Worm (Caenorhabditis elegans) whole organism, mixed stage, embryonic: ENCODE measurements around the gene cwn-2.

ENCODE experiments used
- bed-3 ChIP-seq: fragments of 200-800 bp; sonication (Bioruptor generic); optimal IDR thresholded peaks from 3 replicates; lab custom pipeline; 2018; ENCODE audit warnings: mild to moderate bottlenecking, missing genetic modification characterization, moderate library complexity, missing compliant biosample characterization
- blmp-1 ChIP-seq: fragments of 150-350 bp; optimal IDR thresholded peaks from 2 replicates; lab custom pipeline; 2014; ENCODE audit warnings: missing biosample characterization, missing genetic modification characterization
- ceh-39 ChIP-seq: fragments of 150-350 bp; optimal IDR thresholded peaks from 2 replicates; lab custom pipeline; 2014; ENCODE audit warnings: missing biosample characterization, missing genetic modification characterization
- ceh-43 ChIP-seq: fragments of 200-800 bp; sonication (Bioruptor generic); optimal IDR thresholded peaks from 2 replicates; lab custom pipeline; 2018; ENCODE audit warnings: mild to moderate bottlenecking, missing genetic modification characterization, moderate library complexity, missing compliant biosample characterization
- ceh-83 ChIP-seq: fragments of 200-800 bp; sonication (Bioruptor generic); optimal IDR thresholded peaks from 2 replicates; lab custom pipeline; 2018; ENCODE audit warnings: mild to moderate bottlenecking, missing genetic modification characterization, missing compliant biosample characterization
- ces-1 ChIP-seq: fragments of 150-350 bp; optimal IDR thresholded peaks from 2 replicates; lab custom pipeline; 2014; ENCODE audit warnings: missing biosample characterization, missing genetic modification reagents, missing genetic modification characterization
- cnd-1 ChIP-seq: fragments of 200-800 bp; sonication (Bioruptor generic); optimal IDR thresholded peaks from 2 replicates; lab custom pipeline; 2018; ENCODE audit warnings: mild to moderate bottlenecking, missing genetic modification characterization, missing compliant biosample characterization
- drap-1 ChIP-seq: fragments of 200-800 bp; sonication (Bioruptor generic); optimal IDR thresholded peaks from 3 replicates; lab custom pipeline; 2018; ENCODE audit warnings: mild to moderate bottlenecking, missing genetic modification characterization, missing compliant biosample characterization
- elt-3 ChIP-seq: fragments of 150-350 bp; optimal IDR thresholded peaks from 2 replicates; lab custom pipeline; 2014; ENCODE audit warnings: missing biosample characterization, missing genetic modification characterization
- flh-1 ChIP-seq: fragments of 200-800 bp; sonication (Bioruptor generic); optimal IDR thresholded peaks from 2 replicates; lab custom pipeline; 2018; ENCODE audit warnings: mild to moderate bottlenecking, missing genetic modification characterization, moderate library complexity, missing compliant biosample characterization
- ham-2 ChIP-seq: fragments of 200-800 bp; sonication (Bioruptor generic); optimal IDR thresholded peaks from 2 replicates; lab custom pipeline; 2018; ENCODE audit warnings: mild to moderate bottlenecking, missing genetic modification characterization, missing compliant biosample characterization
- hlh-1 ChIP-seq: fragments of 150-350 bp; optimal IDR thresholded peaks from 2 replicates; lab custom pipeline; 2014; ENCODE audit warnings: missing biosample characterization, missing genetic modification reagents, missing genetic modification characterization
- lin-13 ChIP-seq: fragments of 150-350 bp; optimal IDR thresholded peaks from 2 replicates; lab custom pipeline; 2014; ENCODE audit warnings: missing biosample characterization, missing genetic modification characterization
- lin-32 ChIP-seq: fragments of 200-800 bp; sonication (Bioruptor generic); optimal IDR thresholded peaks from 2 replicates; lab custom pipeline; 2018; ENCODE audit warnings: mild to moderate bottlenecking, missing genetic modification characterization, missing compliant biosample characterization
- lsy-2 ChIP-seq: fragments of 150-350 bp; optimal IDR thresholded peaks from 2 replicates; lab custom pipeline; 2014; ENCODE audit warnings: missing biosample characterization, missing genetic modification characterization
- mab-5 ChIP-seq: fragments of 150-350 bp; optimal IDR thresholded peaks from 2 replicates; lab custom pipeline; 2014; ENCODE audit warnings: missing biosample characterization, missing genetic modification characterization
- mep-1 ChIP-seq: fragments of 150-350 bp; optimal IDR thresholded peaks from 2 replicates; lab custom pipeline; 2017; ENCODE audit warnings: missing biosample characterization, missing genetic modification reagents, missing genetic modification characterization, inconsistent platforms
- mls-2 ChIP-seq: sonication (generic microtip); optimal IDR thresholded peaks from 2 replicates; lab custom pipeline; 2016; ENCODE audit warnings: mild to moderate bottlenecking, missing genetic modification characterization, moderate library complexity, missing compliant biosample characterization
- nhr-2 ChIP-seq: fragments of 150-350 bp; optimal IDR thresholded peaks from 2 replicates; lab custom pipeline; 2014; ENCODE audit warnings: missing biosample characterization, missing genetic modification characterization
- nhr-237 ChIP-seq: fragments of 150-350 bp; optimal IDR thresholded peaks from 2 replicates; lab custom pipeline; 2014; ENCODE audit warnings: missing biosample characterization, missing genetic modification characterization
- nhr-28 ChIP-seq: fragments of 150-350 bp; optimal IDR thresholded peaks from 2 replicates; lab custom pipeline; 2014; ENCODE audit warnings: missing biosample characterization, missing genetic modification characterization
- nhr-76 ChIP-seq: sonication (generic microtip); optimal IDR thresholded peaks from 2 replicates; lab custom pipeline; 2017; ENCODE audit warnings: missing biosample characterization, missing genetic modification characterization
- pha-4 ChIP-seq: fragments of 150-350 bp; optimal IDR thresholded peaks from 2 replicates; lab custom pipeline; 2018; ENCODE audit warnings: missing biosample characterization, missing genetic modification reagents, missing genetic modification characterization
- snpc-4 ChIP-seq: fragments of 150-350 bp; optimal IDR thresholded peaks from 2 replicates; lab custom pipeline; 2014; ENCODE audit warnings: missing biosample characterization, missing genetic modification characterization
- sptf-1 ChIP-seq: sonication (generic microtip); optimal IDR thresholded peaks from 2 replicates; lab custom pipeline; 2017; ENCODE audit warnings: mild to moderate bottlenecking, missing genetic modification characterization, moderate library complexity, missing compliant biosample characterization
- tbx-8 ChIP-seq: fragments of 200-800 bp; sonication (Bioruptor generic); optimal IDR thresholded peaks from 2 replicates; lab custom pipeline; 2018; ENCODE audit warnings: mild to moderate bottlenecking, missing genetic modification characterization, moderate library complexity, missing compliant biosample characterization
- unc-120 ChIP-seq: sonication (generic microtip); optimal IDR thresholded peaks from 2 replicates; lab custom pipeline; 2017; ENCODE audit warnings: missing genetic modification characterization, missing compliant biosample characterization; ENCODE audit not compliant: poor library complexity, severe bottlenecking
- unc-39 ChIP-seq: fragments of 150-350 bp; optimal IDR thresholded peaks from 2 replicates; lab custom pipeline; 2014; ENCODE audit warnings: missing biosample characterization, missing genetic modification characterization
- unc-62 ChIP-seq: fragments of 150-350 bp; optimal IDR thresholded peaks from 2 replicates; lab custom pipeline; 2014; ENCODE audit warnings: missing biosample characterization, missing genetic modification reagents, missing genetic modification characterization
- zip-8 ChIP-seq: fragments of 150-350 bp; optimal IDR thresholded peaks from 2 replicates; lab custom pipeline; 2014; ENCODE audit warnings: missing biosample characterization, missing genetic modification characterization
- ztf-11 ChIP-seq: fragments of 150-350 bp; optimal IDR thresholded peaks from 2 replicates; lab custom pipeline; 2014; ENCODE audit warnings: missing biosample characterization, missing genetic modification characterization

Gene cwn-2

ce11 chrIV:10067541-10067940 is at the start of gene cwn-2:
TSS of gene cwn-2 (plus strand) at chrIV:10067816.
- TF ChIP-seq nhr-28 (tag; lab: Kevin White, UChicago) (no peak), zip-8 (tag; lab: Kevin White, UChicago) (no peak), nhr-76 (tag; lab: Kevin White, UChicago) (no peak), ztf-11 (tag; lab: Kevin White, UChicago) (no peak), mab-5 (tag; lab: Kevin White, UChicago) (no peak), ham-2 (GFP tag; lab: Kevin White, UChicago) (no peak), blmp-1 (tag; lab: Kevin White, UChicago) (no peak), pha-4 (no peak), lsy-2 (tag; lab: Kevin White, UChicago) (no peak), nhr-2 (tag; lab: Kevin White, UChicago) (no peak), cnd-1 (tag; lab: Kevin White, UChicago) (no peak), bed-3 (GFP tag; lab: Kevin White, UChicago) (no peak), unc-120 (tag; lab: Kevin White, UChicago) (no peak), lin-13 (no peak), tbx-8 (no peak), hlh-1 (tag; lab: Kevin White, UChicago) (no peak), sptf-1 (no peak), drap-1 (GFP tag; lab: Kevin White, UChicago) (no peak), unc-62 (GFP tag; lab: Kevin White, UChicago) (no peak), mls-2 (tag; lab: Kevin White, UChicago) (no peak)

DNA sequence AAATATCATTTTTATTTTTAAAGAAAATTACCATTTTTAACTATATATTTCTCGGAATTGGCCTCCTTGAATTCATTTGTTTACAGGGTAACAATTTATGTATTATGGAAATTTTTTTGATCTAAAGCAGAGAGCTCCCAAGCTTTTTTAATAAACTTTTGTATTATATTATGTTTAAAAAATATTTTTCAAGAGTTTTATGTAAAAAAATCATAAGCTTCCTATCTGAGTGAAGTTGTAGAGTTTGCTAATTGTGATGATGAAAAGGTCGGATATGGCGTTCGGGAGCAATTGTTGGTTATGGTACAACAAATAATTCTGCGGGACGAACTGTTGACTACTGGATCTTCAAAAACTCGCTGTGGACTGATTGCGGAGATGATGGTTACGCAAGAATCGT is 46.3 kb upstream of the cwn-2 start, which contains the start of gene F44D12.19:
TSS of gene F44D12.19 (plus strand) at position 301 of the 400 bp plus-strand sequence.
- TF ChIP-seq blmp-1 (tag; lab: Kevin White, UChicago) (no peak), unc-39 (tag; lab: Kevin White, UChicago) (no peak), bed-3 (GFP tag; lab: Kevin White, UChicago) (no peak), ceh-39 (tag; lab: Kevin White, UChicago) (no peak), mab-5 (tag; lab: Kevin White, UChicago) (no peak), sptf-1 (no peak), tbx-8 (no peak), unc-120 (tag; lab: Kevin White, UChicago) (no peak), lin-32 (GFP tag; lab: Kevin White, UChicago) (no peak), mls-2 (tag; lab: Kevin White, UChicago) (no peak), elt-3 (no peak)

DNA sequence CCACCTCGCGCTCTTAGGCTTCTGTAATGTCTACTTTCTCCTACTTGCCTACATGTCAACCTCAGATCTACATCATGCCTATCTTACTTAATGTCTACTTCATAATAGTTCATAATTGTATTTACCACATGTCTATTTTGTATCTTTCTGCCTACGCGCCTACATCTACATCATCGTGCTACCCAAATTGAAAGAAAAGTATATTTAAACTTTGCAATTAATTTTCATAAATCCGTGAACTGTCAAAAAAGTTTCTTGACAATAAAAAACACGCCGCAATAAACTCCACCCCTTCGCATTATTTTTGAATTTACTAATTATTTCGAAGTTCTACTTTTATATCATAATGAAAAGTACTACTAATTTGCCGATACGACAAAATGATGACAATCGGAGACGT is 44.6 kb upstream of the cwn-2 start, which contains the start of gene F44D12.8:
TSS of gene F44D12.8 (plus strand) at position 301 of the 400 bp plus-strand sequence.
- TF ChIP-seq lin-13, result no peak
- no peak for TF ChIP-seq flh-1 (GFP tag; lab: Kevin White, UChicago)
- TF ChIP-seq elt-3, result no peak
- TF ChIP-seq ces-1 (GFP tag; lab: Kevin White, UChicago), result no peak
- TF ChIP-seq ceh-43 (GFP tag; lab: Kevin White, UChicago), result no peak
- no peak for TF ChIP-seq ham-2 (GFP tag; lab: Kevin White, UChicago)
- no peak for TF ChIP-seq nhr-237 (tag; lab: Kevin White, UChicago)

DNA sequence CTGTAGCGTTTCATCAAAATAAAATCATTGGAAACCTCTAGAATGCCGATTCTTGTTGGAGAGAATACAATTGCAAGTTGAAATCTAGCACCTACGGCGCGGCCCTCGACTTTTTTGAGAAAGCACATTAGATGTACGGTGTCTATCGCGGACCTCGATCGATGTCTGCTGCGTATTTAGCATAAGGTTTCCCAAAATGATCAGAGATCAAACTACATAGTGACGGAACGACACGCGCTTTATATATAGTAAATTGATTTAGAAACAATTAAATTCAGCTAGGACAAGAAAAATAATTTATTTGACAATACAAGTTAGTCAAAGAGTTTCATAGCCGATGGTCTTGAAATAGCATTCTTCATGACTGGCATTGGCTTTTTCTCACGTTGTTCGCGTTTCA is 41.5 kb upstream of the cwn-2 start:
- TF ChIP-seq unc-120 (tag; lab: Kevin White, UChicago) (no peak), nhr-237 (tag; lab: Kevin White, UChicago) (no peak), snpc-4 (tag; lab: Kevin White, UChicago) (no peak), drap-1 (GFP tag; lab: Kevin White, UChicago) (no peak), lin-13 (no peak), flh-1 (GFP tag; lab: Kevin White, UChicago) (no peak), elt-3 (no peak), pha-4 (no peak), mls-2 (tag; lab: Kevin White, UChicago) (no peak), ceh-39 (tag; lab: Kevin White, UChicago) (no peak)
- TF ChIP-seq, all 35 proteins: peak for 0

DNA sequence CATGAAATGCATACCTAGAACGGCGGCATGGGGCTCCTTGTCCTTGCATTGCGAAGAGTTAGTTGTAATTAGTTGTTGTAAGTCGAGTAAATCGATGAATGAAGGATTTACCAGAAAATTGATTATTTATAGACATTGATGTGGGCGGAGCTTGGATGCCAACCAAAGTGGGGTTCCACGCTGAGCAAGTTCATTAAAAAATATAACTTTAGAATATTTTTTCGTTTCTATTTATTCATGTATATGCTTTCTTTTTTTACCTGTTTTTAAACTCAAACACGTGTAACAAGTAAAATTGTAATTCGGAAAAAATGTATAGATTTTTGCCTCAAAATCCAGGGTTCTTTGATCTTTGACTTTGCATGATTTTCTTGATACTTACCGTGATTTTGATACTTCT is 40.0 kb upstream of the cwn-2 start, which contains the start of gene gipc-2:
TSS of gene gipc-2 (minus strand) at position 101 of the 400 bp plus-strand sequence.
- TF ChIP-seq sptf-1 (no peak), nhr-28 (tag; lab: Kevin White, UChicago) (no peak), cnd-1 (tag; lab: Kevin White, UChicago) (no peak), elt-3 (no peak), nhr-76 (tag; lab: Kevin White, UChicago) (no peak), mls-2 (tag; lab: Kevin White, UChicago) (no peak), lin-32 (GFP tag; lab: Kevin White, UChicago) (no peak), blmp-1 (tag; lab: Kevin White, UChicago) (no peak), ceh-83 (GFP tag; lab: Kevin White, UChicago) (no peak), hlh-1 (tag; lab: Kevin White, UChicago) (no peak), nhr-237 (tag; lab: Kevin White, UChicago) (no peak), ham-2 (GFP tag; lab: Kevin White, UChicago) (no peak), unc-120 (tag; lab: Kevin White, UChicago) (no peak), drap-1 (GFP tag; lab: Kevin White, UChicago) (no peak), mep-1 (no peak)
